Fruit fly (Drosophila melanogaster): Measurements from ENCODE around the gene Obp83b.

The Obp83b gene

dm6 chr3R:6006595-6006994, 30.0 kb upstream of the Obp83b start:
- TF ChIP-seq ci (GFP tag; IDR thresholded peaks at IDR 0.05), result 0 out of 3 replicates have a peak, but pooled peaks have one; percentile 20
- TF ChIP-seq E2f1 (GFP tag; IDR thresholded peaks at IDR 0.05), result no peak
- peak; percentile 18; the same call in 1 of the 2 replicates for TF ChIP-seq NFAT (GFP tag; IDR thresholded peaks at IDR 0.05)
- no peak for TF ChIP-seq CG18619 (GFP tag; optimal IDR thresholded peaks at IDR 0.05)
- no peak for TF ChIP-seq tin (GFP tag; optimal IDR thresholded peaks at IDR 0.05)
- TF ChIP-seq CG30431 (GFP tag; optimal IDR thresholded peaks at IDR 0.05), result no peak
- TF ChIP-seq CG6254 (GFP tag; optimal IDR thresholded peaks at IDR 0.05), result no peak
- no peak for TF ChIP-seq wor (GFP tag; IDR thresholded peaks at IDR 0.05)
- TF ChIP-seq CG12299 (tag; optimal IDR thresholded peaks at IDR 0.05), result no peak
- TF ChIP-seq Ets97D (GFP tag; optimal IDR thresholded peaks at IDR 0.05), result no peak
- no peak for TF ChIP-seq nmo (GFP tag; optimal IDR thresholded peaks at IDR 0.05)
- TF ChIP-seq Meics (GFP tag; optimal IDR thresholded peaks at IDR 0.05), result no peak
- no peak for TF ChIP-seq pho (GFP tag; optimal IDR thresholded peaks at IDR 0.05)
- TF ChIP-seq crol (GFP tag; IDR thresholded peaks at IDR 0.05), result peak; percentile 72
- no peak for TF ChIP-seq oc (tag; optimal IDR thresholded peaks at IDR 0.05)
- TF ChIP-seq sug (tag; optimal IDR thresholded peaks at IDR 0.05), result peak; percentile 1
- no peak for TF ChIP-seq CG14965 (GFP tag; optimal IDR thresholded peaks at IDR 0.05; ENCODE audit: borderline replicate concordance)
- 0 out of 3 replicates have a peak, but pooled peaks have one; percentile 38 for TF ChIP-seq CG6175 (GFP tag; IDR thresholded peaks at IDR 0.05)
- TF ChIP-seq dan (GFP tag; IDR thresholded peaks at IDR 0.05), result no peak
- no peak for TF ChIP-seq Mad (GFP tag; optimal IDR thresholded peaks at IDR 0.05)
- TF ChIP-seq ken (GFP tag; IDR thresholded peaks at IDR 0.05), result no peak
- TF ChIP-seq stc (GFP tag; IDR thresholded peaks at IDR 0.05), result no peak
- no peak for TF ChIP-seq CG13296 (GFP tag; optimal IDR thresholded peaks at IDR 0.05)
- TF ChIP-seq Sin3A (optimal IDR thresholded peaks at IDR 0.05), result no peak
- no peak for TF ChIP-seq eyg (GFP tag; optimal IDR thresholded peaks at IDR 0.05)
- no peak for TF ChIP-seq dysf (GFP tag; IDR thresholded peaks at IDR 0.05)
- TF ChIP-seq CG12769 (tag; optimal IDR thresholded peaks at IDR 0.05), result peak; percentile 37
- TF ChIP-seq ato (GFP tag; IDR thresholded peaks at IDR 0.05; ENCODE audit: partially characterized antibody), result no peak
- no peak for TF ChIP-seq CoRest (tag; optimal IDR thresholded peaks at IDR 0.05)
- TF ChIP-seq Spps (tag; optimal IDR thresholded peaks at IDR 0.05), result no peak
- TF ChIP-seq MBD-R2 (GFP tag; IDR thresholded peaks at IDR 0.05), result 0 out of 2 replicates have a peak, but pooled peaks have one; percentile 16
- TF ChIP-seq Lim3 (GFP tag; IDR thresholded peaks at IDR 0.05), result no peak
- no peak for TF ChIP-seq bowl (GFP tag; IDR thresholded peaks at IDR 0.05)
- TF ChIP-seq mirr (GFP tag; optimal IDR thresholded peaks at IDR 0.05), result peak; percentile 6
- no peak for TF ChIP-seq Xbp1 (GFP tag; optimal IDR thresholded peaks at IDR 0.05)
- TF ChIP-seq CG10431 (GFP tag; optimal IDR thresholded peaks at IDR 0.05), result no peak
- TF ChIP-seq CG14667 (GFP tag; IDR thresholded peaks at IDR 0.05), result no peak
- TF ChIP-seq sqz (GFP tag; optimal IDR thresholded peaks at IDR 0.05), result no peak
- peak; percentile 36 for TF ChIP-seq CG13894 (tag; optimal IDR thresholded peaks at IDR 0.05)
- no peak for TF ChIP-seq CG13624 (GFP tag; optimal IDR thresholded peaks at IDR 0.05)
- no peak for TF ChIP-seq B-H1 (GFP tag; IDR thresholded peaks at IDR 0.05)
- no peak for TF ChIP-seq dati (GFP tag; IDR thresholded peaks at IDR 0.05)
- no peak for TF ChIP-seq jing (GFP tag; optimal IDR thresholded peaks at IDR 0.05)
- no peak for TF ChIP-seq CG14710 (tag; optimal IDR thresholded peaks at IDR 0.05)
- TF ChIP-seq Max (GFP tag; optimal IDR thresholded peaks at IDR 0.05), result no peak
- no peak for TF ChIP-seq CG10209 (GFP tag; optimal IDR thresholded peaks at IDR 0.05)
- no peak for TF ChIP-seq knrl (GFP tag; IDR thresholded peaks at IDR 0.05; ENCODE audit: partially characterized antibody)
- TF ChIP-seq CG10274 (GFP tag; optimal IDR thresholded peaks at IDR 0.05), result no peak
- TF ChIP-seq gt (GFP tag; IDR thresholded peaks at IDR 0.05), result no peak
- no peak for TF ChIP-seq cg (GFP tag; optimal IDR thresholded peaks at IDR 0.05)
- TF ChIP-seq sisA (GFP tag; IDR thresholded peaks at IDR 0.05), result no peak
- 0 out of 2 replicates have a peak, but pooled peaks have one; percentile 34 for TF ChIP-seq CG11085 (GFP tag; IDR thresholded peaks at IDR 0.05)
- no peak for TF ChIP-seq CG12219 (GFP tag; optimal IDR thresholded peaks at IDR 0.05)

Measured in whole organism, embryonic.